Worm (Caenorhabditis elegans): Measurements from ENCODE around the gene pcrg-1.

ce11 chrII:7187110-7187509 lies 13.2 kb upstream of the pcrg-1 start, which contains the start of gene C27H5.6:
- no peak for TF ChIP-seq mef-2 (tag; optimal IDR thresholded peaks at IDR 0.05)
- TF ChIP-seq blmp-1 (tag; optimal IDR thresholded peaks at IDR 0.05): no peak
- no peak for TF ChIP-seq nhr-76 (tag; optimal IDR thresholded peaks at IDR 0.05)
- TF ChIP-seq ztf-11 (tag; optimal IDR thresholded peaks at IDR 0.05): no peak
- no peak for TF ChIP-seq dpl-1 (GFP tag; optimal IDR thresholded peaks at IDR 0.05)

All from whole organism, L1 larva.